Fruit fly (Drosophila melanogaster) whole organism, embryonic: ENCODE data around the gene CG10477.

Source experiments
- CG18476 ChIP-seq: fragments of 200-800 bp; sonication (Bioruptor generic); optimal IDR thresholded peaks from 2 replicates; lab custom pipeline; 2016; ENCODE audit warnings: missing biosample characterization, mild to moderate bottlenecking, missing genetic modification characterization
- CG31224 ChIP-seq: fragments of 200-800 bp; sonication (Bioruptor generic); IDR thresholded peaks from 2 replicates; pipeline ENCODE4 v1.3.6; 2022; ENCODE audit warnings: missing biosample characterization, missing genetic modification characterization
- CG34224 ChIP-seq: fragments of 200-800 bp; sonication (Bioruptor generic); IDR thresholded peaks from 3 replicates; pipeline ENCODE4 v1.3.6; 2022; ENCODE audit warnings: missing biosample characterization, missing genetic modification characterization; ENCODE audit not compliant: partially characterized antibody
- CG6683 ChIP-seq: fragments of 200-800 bp; sonication (Bioruptor generic); optimal IDR thresholded peaks from 2 replicates; lab custom pipeline; 2017; ENCODE audit warnings: missing biosample characterization, mild to moderate bottlenecking, missing genetic modification characterization, missing genetic modification reagents
- E2f1 ChIP-seq: fragments of 200-800 bp; sonication (Bioruptor generic); IDR thresholded peaks from 2 replicates; pipeline ENCODE4 v1.3.6; 2022; ENCODE audit warnings: missing biosample characterization, missing genetic modification characterization
- HHEX ChIP-seq: fragments of 200-800 bp; sonication (Bioruptor generic); optimal IDR thresholded peaks from 3 replicates; lab custom pipeline; 2017; ENCODE audit warnings: missing biosample characterization, mild to moderate bottlenecking, missing genetic modification characterization, missing genetic modification reagents
- Lpt ChIP-seq: fragments of >200 bp; optimal IDR thresholded peaks from 2 replicates; lab custom pipeline; 2018; ENCODE audit warnings: missing biosample characterization, missing genetic modification characterization
- MTF-1 ChIP-seq: fragments of 200-800 bp; sonication (Bioruptor generic); optimal IDR thresholded peaks from 2 replicates; lab custom pipeline; 2018; ENCODE audit warnings: missing biosample characterization, mild to moderate bottlenecking, missing genetic modification characterization, borderline replicate concordance
- Max ChIP-seq: fragments of 200-800 bp; sonication (Bioruptor generic); optimal IDR thresholded peaks from 2 replicates; lab custom pipeline; 2016; ENCODE audit warnings: missing biosample characterization, mild to moderate bottlenecking, missing genetic modification characterization
- Nf-YB ChIP-seq: fragments of 200-800 bp; sonication (Bioruptor generic); optimal IDR thresholded peaks from 3 replicates; lab custom pipeline; 2019; ENCODE audit warnings: missing biosample characterization, mild to moderate bottlenecking, missing genetic modification characterization, moderate library complexity
- TFAM ChIP-seq: fragments of 200-800 bp; sonication (Bioruptor generic); optimal IDR thresholded peaks from 2 replicates; lab custom pipeline; 2017; ENCODE audit warnings: missing biosample characterization, missing genetic modification characterization, inconsistent platforms
- ase ChIP-seq: fragments of 200-800 bp; sonication (Bioruptor generic); IDR thresholded peaks from 3 replicates; pipeline ENCODE4 v1.3.6; 2022; ENCODE audit warnings: missing biosample characterization, missing genetic modification characterization
- en ChIP-seq: fragments of 200-800 bp; sonication (Bioruptor generic); optimal IDR thresholded peaks from 2 replicates; lab custom pipeline; 2016; ENCODE audit warnings: missing biosample characterization, missing genetic modification characterization
- twi ChIP-seq: fragments of 200-800 bp; optimal IDR thresholded peaks from 2 replicates; lab custom pipeline; 2019; ENCODE audit warnings: missing biosample characterization, mild to moderate bottlenecking, missing genetic modification characterization, moderate library complexity

- no peak for TF ChIP-seq Nf-YB (GFP tag; lab: Kevin White, UChicago)
- TF ChIP-seq CG18476 (GFP tag; lab: Kevin White, UChicago), result peak; percentile 39
- TF ChIP-seq MTF-1 (GFP tag; lab: Kevin White, UChicago), result peak; percentile 86
- TF ChIP-seq TFAM (GFP tag; lab: Kevin White, UChicago), result peak; percentile 14
- peak; percentile 83 for TF ChIP-seq ase
- TF ChIP-seq CG31224 (GFP tag; lab: Robert Waterston, UW), result peak; percentile 73
- no peak for TF ChIP-seq Lpt (GFP tag; lab: Kevin White, UChicago)
- peak; percentile 74 for TF ChIP-seq E2f1 (GFP tag; lab: Robert Waterston, UW)
- TF ChIP-seq CG6683 (GFP tag; lab: Kevin White, UChicago), result peak; percentile 72
- TF ChIP-seq CG34224 (GFP tag; lab: Robert Waterston, UW), result no peak
- TF ChIP-seq Max (GFP tag; lab: Kevin White, UChicago), result peak; percentile 50
- TF ChIP-seq twi (tag; lab: Kevin White, UChicago), result no peak
- peak; percentile 85 for TF ChIP-seq HHEX (GFP tag; lab: Kevin White, UChicago)
- TF ChIP-seq en (GFP tag; lab: Kevin White, UChicago), result peak; percentile 13
These were observed 37.2 kb upstream of the CG10477 start, which contains the start of gene CG6602 for dm6 chr3L:6071454-6072189.
